Worm (Caenorhabditis elegans) whole organism, L4 larva: ENCODE measurements around the gene aly-2.

Experiments
- lin-13 ChIP-seq: fragments of 150-350 bp; optimal IDR thresholded peaks from 2 replicates; lab custom pipeline; 2014; ENCODE audit warnings: missing biosample characterization, missing genetic modification reagents, missing genetic modification characterization
- nhr-11 ChIP-seq: fragments of 150-350 bp; optimal IDR thresholded peaks from 2 replicates; lab custom pipeline; 2014; ENCODE audit warnings: missing biosample characterization, missing genetic modification characterization

DNA sequence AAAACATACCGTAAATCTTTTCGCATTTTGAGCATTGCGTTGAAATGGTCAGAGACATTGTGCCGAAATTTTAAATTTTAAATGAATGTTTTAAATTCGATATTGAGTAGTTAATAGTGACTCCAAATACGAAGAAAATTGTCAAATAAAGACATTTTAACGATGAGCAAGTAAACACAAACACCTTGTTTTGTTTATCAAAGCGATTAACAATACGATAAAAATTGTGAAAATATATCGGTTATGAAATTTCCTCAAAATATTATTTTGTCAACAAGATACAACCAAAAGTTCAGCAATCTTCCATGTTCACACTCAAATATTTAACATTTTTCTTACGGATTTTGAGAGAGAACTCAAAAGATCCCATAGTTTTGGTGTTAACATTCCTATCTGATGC lies 7.0 kb downstream of the aly-2 start, which contains the start of gene F23B2.10:
- TF ChIP-seq lin-13 (GFP tag; lab: Kevin White, UChicago) (no peak), nhr-11 (tag; lab: Kevin White, UChicago) (no peak)
